Worm (Caenorhabditis elegans) whole organism, early embryonic: ENCODE measurements around the gene istr-1.

Source experiments
- F13C5.2 ChIP-seq: sonication (generic microtip); optimal IDR thresholded peaks from 2 replicates; lab custom pipeline; 2017; ENCODE audit warnings: mild to moderate bottlenecking, missing genetic modification characterization, inconsistent platforms, missing compliant biosample characterization
- aly-1 ChIP-seq: sonication (generic microtip); optimal IDR thresholded peaks from 2 replicates; lab custom pipeline; 2016; ENCODE audit warnings: missing genetic modification characterization, missing compliant biosample characterization
- ama-1 ChIP-seq: fragments of 150-350 bp; optimal IDR thresholded peaks from 2 replicates; lab custom pipeline; 2014
- ceh-36 ChIP-seq: sonication (generic microtip); optimal IDR thresholded peaks from 2 replicates; lab custom pipeline; 2016; ENCODE audit warnings: missing genetic modification characterization, inconsistent platforms, missing compliant biosample characterization
- ets-7 ChIP-seq: sonication (generic microtip); optimal IDR thresholded peaks from 2 replicates; lab custom pipeline; 2016; ENCODE audit warnings: missing genotype, missing genetic modification characterization, missing compliant biosample characterization
- flt-1 ChIP-seq: fragments of 200-800 bp; sonication (Bioruptor generic); IDR thresholded peaks from 2 replicates; pipeline ENCODE4 v1.3.6; 2022; ENCODE audit warnings: missing genetic modification characterization, missing compliant biosample characterization
- hmbx-1 ChIP-seq: sonication (generic microtip); optimal IDR thresholded peaks from 2 replicates; lab custom pipeline; 2016; ENCODE audit warnings: mild to moderate bottlenecking, missing genetic modification characterization, missing compliant biosample characterization
- hnd-1 ChIP-seq: sonication (generic microtip); optimal IDR thresholded peaks from 2 replicates; lab custom pipeline; 2016; ENCODE audit warnings: missing genetic modification characterization, missing compliant biosample characterization
- pes-1 ChIP-seq: fragments of 200-800 bp; sonication (Bioruptor generic); IDR thresholded peaks from 2 replicates; pipeline ENCODE4 v1.3.6; 2022; ENCODE audit warnings: missing genetic modification reagents, missing genetic modification characterization, missing compliant biosample characterization
- scrt-1 ChIP-seq: fragments of 200-800 bp; sonication (Bioruptor generic); IDR thresholded peaks from 2 replicates; pipeline ENCODE4 v1.3.6; 2022; ENCODE audit warnings: missing genetic modification characterization, missing compliant biosample characterization
- sea-1 ChIP-seq: fragments of 200-800 bp; sonication (Bioruptor generic); conservative IDR thresholded peaks from 2 replicates; pipeline ENCODE4 v1.3.6; 2022; ENCODE audit warnings: missing genetic modification characterization, missing compliant biosample characterization

ce11 chrV:12747856-12748255, 50.2 kb downstream of the istr-1 start, which contains the start of gene C15C8.5:
- TF ChIP-seq scrt-1 (GFP tag; lab: Robert Waterston, UW) (no peak), ets-7 (tag; lab: Kevin White, UChicago) (no peak), hnd-1 (tag; lab: Kevin White, UChicago) (no peak), F13C5.2 (tag; lab: Kevin White, UChicago) (no peak), ama-1 (lab: Kevin White, UChicago) (no peak), flt-1 (no peak), sea-1 (no peak), hmbx-1 (tag; lab: Kevin White, UChicago) (no peak), aly-1 (tag; lab: Kevin White, UChicago) (no peak), pes-1 (GFP tag; lab: Robert Waterston, UW) (no peak), ceh-36 (tag; lab: Kevin White, UChicago) (no peak)
